Fruit fly (Drosophila melanogaster): Measurements from ENCODE around the gene CG14864.

CG14864 gene

DNA sequence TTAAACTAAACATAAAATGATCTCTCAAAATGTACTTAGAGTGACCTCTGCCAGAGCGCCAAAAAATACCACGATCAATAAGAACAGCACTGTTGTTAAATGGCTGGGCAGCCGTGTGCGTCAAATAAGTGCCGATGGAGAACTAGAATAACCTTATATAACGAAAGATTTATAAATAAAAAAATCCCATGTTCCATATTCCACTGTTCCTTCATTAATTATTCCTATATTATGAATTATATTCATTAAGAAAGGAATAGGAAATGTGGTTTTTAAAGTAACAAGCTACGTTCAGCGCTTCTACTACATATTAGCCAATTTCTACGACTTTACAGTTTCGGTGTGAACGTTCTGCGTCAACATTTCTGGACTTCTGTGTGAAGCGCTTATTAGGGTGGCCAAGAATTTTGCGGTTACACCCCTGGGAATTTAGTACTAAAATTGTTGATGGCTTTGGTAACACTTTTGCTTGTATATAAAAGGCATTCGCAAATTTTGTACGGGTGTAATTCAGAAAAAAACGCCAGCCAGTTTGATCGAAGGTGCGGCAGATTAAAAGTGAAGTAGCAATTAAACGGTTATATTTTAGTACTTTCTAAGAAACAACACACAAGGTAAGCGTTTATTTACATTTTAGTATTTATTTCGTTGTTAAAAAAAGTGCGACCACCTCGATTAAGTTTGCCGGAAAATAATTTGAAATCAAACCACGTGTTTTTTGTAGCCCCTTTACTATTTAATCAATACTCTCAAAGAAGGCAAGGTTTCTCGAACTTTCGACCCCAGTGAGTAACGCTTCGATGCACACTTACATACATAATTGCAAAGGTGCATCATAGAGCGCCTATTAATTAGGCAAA is 25.9 kb downstream of the CG14864 start, which contains the start of the genes tefu and Hsc70-4 (continued):
- TF ChIP-seq Dad (GFP tag; optimal IDR thresholded peaks at IDR 0.05) (peak; percentile 68), Nf-YB (GFP tag; optimal IDR thresholded peaks at IDR 0.05) (no peak), CG3281 (GFP tag; optimal IDR thresholded peaks at IDR 0.05) (peak; percentile 44), Dip3 (GFP tag; optimal IDR thresholded peaks at IDR 0.05) (peak; percentile 77), ewg (GFP tag; optimal IDR thresholded peaks at IDR 0.05) (peak; percentile 60), Atf-2 (GFP tag; optimal IDR thresholded peaks at IDR 0.05) (peak; percentile 63), pros (GFP tag; optimal IDR thresholded peaks at IDR 0.05) (no peak), bsh (GFP tag; optimal IDR thresholded peaks at IDR 0.05) (no peak), Asciz (GFP tag; optimal IDR thresholded peaks at IDR 0.05) (no peak), CG18599 (GFP tag; optimal IDR thresholded peaks at IDR 0.05) (peak; percentile 41), MTF-1 (GFP tag; optimal IDR thresholded peaks at IDR 0.05; ENCODE audit: borderline replicate concordance) (peak; percentile 36), prd (optimal IDR thresholded peaks at IDR 0.05) (no peak), prd (GFP tag; IDR thresholded peaks at IDR 0.05) (peak; percentile 88), gro (GFP tag; optimal IDR thresholded peaks at IDR 0.05) (peak; percentile 4), CG30020 (tag; optimal IDR thresholded peaks at IDR 0.05) (peak; percentile 97), CG5953 (GFP tag; IDR thresholded peaks at IDR 0.05) (0 out of 2 replicates have a peak, but pooled peaks have one; percentile 34), CG4854 (GFP tag; optimal IDR thresholded peaks at IDR 0.05) (peak; percentile 53), CG1647 (GFP tag; optimal IDR thresholded peaks at IDR 0.05) (peak; percentile 83), CG17612 (GFP tag; IDR thresholded peaks at IDR 0.05) (peak; percentile 69), Kr (GFP tag; optimal IDR thresholded peaks at IDR 0.05) (no peak), CG31441 (GFP tag; IDR thresholded peaks at IDR 0.05) (peak; percentile 12), ham (GFP tag; IDR thresholded peaks at IDR 0.05) (peak; percentile 52; the same call in 1 of the 2 replicates), CG12942 (GFP tag; optimal IDR thresholded peaks at IDR 0.05) (peak; percentile 76), gem (tag; optimal IDR thresholded peaks at IDR 0.05) (peak; percentile 86), CG5180 (GFP tag; optimal IDR thresholded peaks at IDR 0.05) (no peak), CG6854 (GFP tag; optimal IDR thresholded peaks at IDR 0.05) (no peak), CG9932 (GFP tag; IDR thresholded peaks at IDR 0.05) (peak; percentile 90), CG10462 (GFP tag; optimal IDR thresholded peaks at IDR 0.05) (peak; percentile 28), CG11695 (GFP tag; IDR thresholded peaks at IDR 0.05) (no peak), Hr78 (GFP tag; optimal IDR thresholded peaks at IDR 0.05) (peak in 1 of 2 experiments; percentile 77), Hmx (GFP tag; optimal IDR thresholded peaks at IDR 0.05) (no peak), CG12769 (tag; optimal IDR thresholded peaks at IDR 0.05) (no peak), CG12071 (GFP tag; optimal IDR thresholded peaks at IDR 0.05) (peak; percentile 25), dimm (GFP tag; IDR thresholded peaks at IDR 0.05) (peak; percentile 32; the same call in 1 of the 2 replicates), Taf1 (GFP tag; IDR thresholded peaks at IDR 0.05) (no peak; the same call in 1 of the 2 replicates), CG15696 (tag; optimal IDR thresholded peaks at IDR 0.05) (peak; percentile 76), CG11085 (GFP tag; IDR thresholded peaks at IDR 0.05) (peak; percentile 78), toy (GFP tag; IDR thresholded peaks at IDR 0.05) (no peak), CTCF (GFP tag; optimal IDR thresholded peaks at IDR 0.05) (no peak), croc (GFP tag; conservative IDR thresholded peaks at IDR 0.05) (peak; percentile 49; the same call in 2 of the 3 replicates), CG14710 (tag; optimal IDR thresholded peaks at IDR 0.05) (peak; percentile 92), tap (tag; optimal IDR thresholded peaks at IDR 0.05) (no peak), gcm2 (GFP tag; optimal IDR thresholded peaks at IDR 0.05) (peak; percentile 46), Max (GFP tag; optimal IDR thresholded peaks at IDR 0.05) (peak; percentile 54), Tbp (GFP tag; optimal IDR thresholded peaks at IDR 0.05) (peak; percentile 80), Awh (GFP tag; IDR thresholded peaks at IDR 0.05) (0 out of 2 replicates have a peak, but pooled peaks have one; percentile 8), CG1233 (GFP tag; optimal IDR thresholded peaks at IDR 0.05) (peak; percentile 61), sug (tag; optimal IDR thresholded peaks at IDR 0.05) (peak; percentile 75), aop (GFP tag; IDR thresholded peaks at IDR 0.05) (no peak)

Data from whole organism, embryonic.